Worm (Caenorhabditis elegans): ENCODE measurements around the gene spe-29.

DNA sequence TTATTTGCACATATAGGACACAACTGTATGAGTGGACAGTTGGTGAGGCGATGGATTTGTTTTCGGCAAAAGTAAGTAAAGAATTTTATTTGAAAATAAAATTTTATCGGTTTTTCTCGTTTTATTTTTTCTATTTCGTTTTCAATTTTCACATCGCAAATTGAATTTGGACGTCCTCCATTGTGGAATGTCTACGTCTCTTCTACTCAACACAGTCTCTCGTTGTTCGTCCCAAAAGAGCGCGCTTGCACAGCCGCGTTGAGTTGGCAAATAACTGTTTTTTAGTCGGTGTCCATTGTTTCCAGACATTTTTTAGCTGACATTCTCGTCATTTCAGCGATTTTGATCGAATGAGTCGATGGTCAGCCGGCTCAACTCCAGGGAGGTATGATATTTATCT is 34.5 kb upstream of the spe-29 start:
- TF ChIP-seq hmg-4 (GFP tag; optimal IDR thresholded peaks at IDR 0.05) (no peak), tbx-11 (GFP tag; IDR thresholded peaks at IDR 0.05) (no peak), sea-1 (GFP tag; conservative IDR thresholded peaks at IDR 0.05) (no peak), ama-1 (optimal IDR thresholded peaks at IDR 0.05) (no peak), ceh-13 (GFP tag; optimal IDR thresholded peaks at IDR 0.05) (no peak), flt-1 (GFP tag; IDR thresholded peaks at IDR 0.05) (no peak), tra-4 (tag; optimal IDR thresholded peaks at IDR 0.05) (no peak), F13C5.2 (tag; optimal IDR thresholded peaks at IDR 0.05) (no peak), hmbx-1 (tag; optimal IDR thresholded peaks at IDR 0.05) (no peak), aly-1 (tag; optimal IDR thresholded peaks at IDR 0.05) (no peak), pes-1 (GFP tag; IDR thresholded peaks at IDR 0.05) (no peak)
